Fruit fly (Drosophila melanogaster): Measurements from ENCODE around the gene CG6236.
A peak's percentile ranks its signal among the peaks of the same experiment; 100 is the strongest.

CG6236 gene

dm6 chr3R:15281335-15281963, 46.6 kb downstream of the CG6236 start:
- TF ChIP-seq CG17801 (GFP tag; optimal IDR thresholded peaks at IDR 0.05; ENCODE audit: partially characterized antibody) = no peak

DNA sequence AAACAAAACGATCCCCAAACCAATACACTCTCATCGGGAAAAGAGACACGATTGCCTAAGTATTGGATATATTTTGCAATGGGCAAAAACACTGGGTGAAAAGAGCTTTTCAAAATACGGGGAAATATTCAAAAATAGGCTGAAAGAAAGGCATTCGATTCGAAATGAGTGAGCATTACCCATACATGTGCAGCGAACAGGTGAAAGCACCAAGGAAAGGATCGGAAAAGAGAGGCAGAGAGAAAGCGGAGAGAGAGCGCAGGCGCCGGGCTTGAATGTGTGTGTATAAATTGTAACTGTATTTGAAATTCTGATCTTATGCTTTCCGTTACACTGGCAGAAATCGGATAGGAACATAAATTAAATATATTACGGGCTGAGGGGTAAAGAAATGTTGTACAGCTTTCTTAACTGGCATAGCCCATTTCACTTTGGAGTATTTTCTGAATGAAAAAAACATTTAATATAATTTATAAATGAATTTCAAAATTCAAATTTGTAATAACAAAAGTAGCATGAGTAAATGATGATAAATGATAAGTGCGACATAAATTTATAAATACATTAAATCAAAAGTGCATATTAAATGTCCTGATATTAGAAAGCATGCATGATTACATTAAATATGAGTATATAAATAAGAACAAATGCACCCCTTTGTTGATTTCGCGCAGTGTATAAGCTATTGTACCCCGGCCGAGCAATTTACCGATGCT, 47.3 kb downstream of the CG6236 start:
- peak; percentile 25 for TF ChIP-seq CG17801 (GFP tag; optimal IDR thresholded peaks at IDR 0.05; ENCODE audit: partially characterized antibody)

- TF ChIP-seq CG17801 (GFP tag; optimal IDR thresholded peaks at IDR 0.05; ENCODE audit: partially characterized antibody) = no peak
Observed at dm6 chr3R:15277926-15278869, 49.9 kb downstream of the CG6236 start, which contains the start of the genes MRG15 and Tm1. Gene MRG15 (minus strand): TSS chr3R:15278109. Gene Tm1 (plus strand): TSS chr3R:15278220.
